Fruit fly (Drosophila melanogaster) whole organism, embryonic: ENCODE results near the gene CG13603.

Source experiments
- Bdp1 ChIP-seq: fragments of 200-800 bp; sonication (Bioruptor generic); optimal IDR thresholded peaks from 3 replicates; lab custom pipeline; 2016; ENCODE audit warnings: missing biosample characterization, missing genetic modification characterization
- Blimp-1 ChIP-seq: fragments of 200-800 bp; sonication (Bioruptor generic); optimal IDR thresholded peaks from 3 replicates; lab custom pipeline; 2018; ENCODE audit warnings: missing biosample characterization, missing genetic modification characterization, mild to moderate bottlenecking, moderate library complexity, missing genetic modification reagents
- CG10431 ChIP-seq: fragments of 200-800 bp; sonication (Bioruptor generic); optimal IDR thresholded peaks from 3 replicates; lab custom pipeline; 2018; ENCODE audit warnings: missing biosample characterization, mild to moderate bottlenecking, missing genetic modification characterization
- CG10543 ChIP-seq: fragments of 200-800 bp; sonication (Bioruptor generic); optimal IDR thresholded peaks from 3 replicates; lab custom pipeline; 2017; ENCODE audit warnings: missing biosample characterization, mild to moderate bottlenecking, missing genetic modification characterization, moderate library complexity
- CG11085 ChIP-seq: fragments of 200-800 bp; sonication (Bioruptor generic); IDR thresholded peaks from 2 replicates; pipeline ENCODE4 v1.3.6; 2022; ENCODE audit warnings: missing biosample characterization, missing genetic modification characterization
- CG11723 ChIP-seq: fragments of 200-800 bp; sonication (Bioruptor generic); optimal IDR thresholded peaks from 2 replicates; lab custom pipeline; 2017; ENCODE audit warnings: missing biosample characterization, mild to moderate bottlenecking, missing genetic modification characterization
- CG12104 ChIP-seq: fragments of 200-800 bp; sonication (Bioruptor generic); optimal IDR thresholded peaks from 3 replicates; lab custom pipeline; 2016; ENCODE audit warnings: missing biosample characterization, missing genetic modification characterization
- CG14441 ChIP-seq: fragments of 200-800 bp; sonication (Bioruptor generic); IDR thresholded peaks from 2 replicates; pipeline ENCODE4 v1.3.6; 2022; ENCODE audit warnings: missing biosample characterization, missing genetic modification characterization
- CG15269 ChIP-seq: fragments of 200-800 bp; sonication (Bioruptor generic); optimal IDR thresholded peaks from 2 replicates; lab custom pipeline; 2018; ENCODE audit warnings: missing biosample characterization, mild to moderate bottlenecking, missing genetic modification characterization, moderate library complexity
- CG1529 ChIP-seq: fragments of 200-800 bp; sonication (Bioruptor generic); optimal IDR thresholded peaks from 3 replicates; lab custom pipeline; 2018; ENCODE audit warnings: missing biosample characterization, missing genetic modification characterization
- CG17612 ChIP-seq: fragments of 200-800 bp; sonication (Bioruptor generic); IDR thresholded peaks from 2 replicates; pipeline ENCODE4 v1.3.6; 2022; ENCODE audit warnings: missing biosample characterization, missing genetic modification characterization
- CG18599 ChIP-seq: fragments of 200-800 bp; sonication (Bioruptor generic); optimal IDR thresholded peaks from 3 replicates; lab custom pipeline; 2017; ENCODE audit warnings: missing biosample characterization, missing genetic modification characterization, mild to moderate bottlenecking, moderate library complexity, missing genetic modification reagents
- CG2712 ChIP-seq: fragments of 200-800 bp; optimal IDR thresholded peaks from 3 replicates; lab custom pipeline; 2019; ENCODE audit warnings: missing biosample characterization, mild to moderate bottlenecking, missing genetic modification characterization, moderate library complexity
- CG32772 ChIP-seq: fragments of 200-800 bp; sonication (Bioruptor generic); IDR thresholded peaks from 2 replicates; pipeline ENCODE4 v1.3.6; 2022; ENCODE audit warnings: missing biosample characterization, missing genetic modification characterization
- CG7839 ChIP-seq: fragments of 200-800 bp; sonication (Bioruptor generic); optimal IDR thresholded peaks from 3 replicates; lab custom pipeline; 2018; ENCODE audit warnings: missing biosample characterization, mild to moderate bottlenecking, missing genetic modification characterization, moderate library complexity
- CG8089 ChIP-seq: fragments of 200-800 bp; sonication (Bioruptor generic); optimal IDR thresholded peaks from 3 replicates; lab custom pipeline; 2016; ENCODE audit warnings: missing biosample characterization, missing genetic modification characterization
- CG8924 ChIP-seq: fragments of 200-800 bp; optimal IDR thresholded peaks from 3 replicates; lab custom pipeline; 2019; ENCODE audit warnings: missing biosample characterization, mild to moderate bottlenecking, missing genetic modification characterization, moderate library complexity
- CTCF ChIP-seq: fragments of 200-800 bp; sonication (Bioruptor generic); optimal IDR thresholded peaks from 2 replicates; lab custom pipeline; 2017; ENCODE audit warnings: missing biosample characterization, mild to moderate bottlenecking, missing genetic modification characterization, moderate library complexity
- Dek ChIP-seq: fragments of 200-800 bp; sonication (Bioruptor generic); optimal IDR thresholded peaks from 3 replicates; lab custom pipeline; 2019; ENCODE audit warnings: missing biosample characterization, mild to moderate bottlenecking, missing genetic modification characterization, moderate library complexity
- Drgx ChIP-seq: fragments of 200-800 bp; sonication (Bioruptor generic); IDR thresholded peaks from 2 replicates; pipeline ENCODE4 v1.3.6; 2022; ENCODE audit warnings: missing biosample characterization, missing genetic modification characterization
- Fer1 ChIP-seq: fragments of 200-800 bp; sonication (Bioruptor generic); optimal IDR thresholded peaks from 2 replicates; lab custom pipeline; 2017; ENCODE audit warnings: missing biosample characterization, mild to moderate bottlenecking, missing genetic modification characterization
- Gsc ChIP-seq: fragments of 200-800 bp; sonication (Bioruptor generic); IDR thresholded peaks from 2 replicates; pipeline ENCODE4 v1.3.6; 2022; ENCODE audit warnings: missing biosample characterization, missing genetic modification characterization
- Hr78 ChIP-seq, 2 experiments: fragments of 200-800 bp in 1 of 2; fragments of >200 bp in 1 of 2; sonication (Bioruptor generic) in 1 of 2; optimal IDR thresholded peaks; 2 replicates each; lab custom pipeline; 2017 to 2019; ENCODE audit warnings: missing biosample characterization in 2 of 2, missing genetic modification characterization in 2 of 2, mild to moderate bottlenecking in 1 of 2, moderate library complexity in 1 of 2
- MTF-1 ChIP-seq: fragments of 200-800 bp; sonication (Bioruptor generic); optimal IDR thresholded peaks from 2 replicates; lab custom pipeline; 2018; ENCODE audit warnings: missing biosample characterization, mild to moderate bottlenecking, missing genetic modification characterization, borderline replicate concordance
- Meics ChIP-seq: fragments of 200-800 bp; sonication (Bioruptor generic); optimal IDR thresholded peaks from 2 replicates; lab custom pipeline; 2017; ENCODE audit warnings: missing biosample characterization, mild to moderate bottlenecking, missing genetic modification characterization
- Nf-YB ChIP-seq: fragments of 200-800 bp; sonication (Bioruptor generic); optimal IDR thresholded peaks from 3 replicates; lab custom pipeline; 2019; ENCODE audit warnings: missing biosample characterization, mild to moderate bottlenecking, missing genetic modification characterization, moderate library complexity
- Sox100B ChIP-seq: fragments of 200-800 bp; sonication (Bioruptor generic); optimal IDR thresholded peaks from 3 replicates; lab custom pipeline; 2018; ENCODE audit warnings: missing biosample characterization, mild to moderate bottlenecking, missing genetic modification characterization
- ase ChIP-seq: fragments of 200-800 bp; sonication (Bioruptor generic); IDR thresholded peaks from 3 replicates; pipeline ENCODE4 v1.3.6; 2022; ENCODE audit warnings: missing biosample characterization, missing genetic modification characterization
- br ChIP-seq: fragments of >200 bp; optimal IDR thresholded peaks from 2 replicates; lab custom pipeline; 2017
- dpn ChIP-seq, 2 experiments: fragments of 200-800 bp; sonication (Bioruptor generic); optimal IDR thresholded peaks; 3 replicates each; lab custom pipeline; 2016; ENCODE audit warnings: missing biosample characterization in 2 of 2, missing genetic modification characterization in 2 of 2
- dysf ChIP-seq: fragments of 200-800 bp; sonication (Bioruptor generic); IDR thresholded peaks from 3 replicates; pipeline ENCODE4 v1.3.6; 2022; ENCODE audit warnings: missing biosample characterization, missing genetic modification characterization
- esg ChIP-seq: fragments of 200-800 bp; sonication (Bioruptor generic); conservative IDR thresholded peaks from 2 replicates; pipeline ENCODE4 v1.3.6; 2022; ENCODE audit warnings: missing biosample characterization, missing genetic modification characterization
- fd96Cb ChIP-seq: fragments of 200-800 bp; sonication (Bioruptor generic); optimal IDR thresholded peaks from 2 replicates; lab custom pipeline; 2018; ENCODE audit warnings: missing biosample characterization, mild to moderate bottlenecking, missing genetic modification characterization, moderate library complexity
- fu2 ChIP-seq: fragments of 200-800 bp; sonication (Bioruptor generic); optimal IDR thresholded peaks from 2 replicates; lab custom pipeline; 2016; ENCODE audit warnings: missing biosample characterization, missing genetic modification characterization
- gcm2 ChIP-seq: fragments of 200-800 bp; sonication (Bioruptor generic); optimal IDR thresholded peaks from 2 replicates; lab custom pipeline; 2016; ENCODE audit warnings: missing biosample characterization, missing genetic modification characterization
- gsb-n ChIP-seq: fragments of 200-800 bp; sonication (Bioruptor generic); optimal IDR thresholded peaks from 3 replicates; lab custom pipeline; 2018; ENCODE audit warnings: missing biosample characterization, mild to moderate bottlenecking, missing genetic modification characterization
- insv ChIP-seq, 2 experiments: fragments of 200-800 bp; sonication (Bioruptor generic); optimal IDR thresholded peaks; 3 replicates each; lab custom pipeline; 2016 to 2018; ENCODE audit warnings: missing biosample characterization in 2 of 2, missing genetic modification characterization in 2 of 2
- kay ChIP-seq: fragments of 200-800 bp; sonication (Bioruptor generic); optimal IDR thresholded peaks from 2 replicates; lab custom pipeline; 2016; ENCODE audit warnings: missing biosample characterization, missing genetic modification characterization
- knrl ChIP-seq: fragments of 200-800 bp; sonication (Bioruptor generic); IDR thresholded peaks from 3 replicates; pipeline ENCODE4 v1.3.6; 2022; ENCODE audit warnings: missing biosample characterization, missing genetic modification characterization; ENCODE audit not compliant: partially characterized antibody
- lab ChIP-seq: fragments of 200-800 bp; sonication (Bioruptor generic); optimal IDR thresholded peaks from 3 replicates; lab custom pipeline; 2017; ENCODE audit warnings: missing biosample characterization, missing genetic modification characterization, mild to moderate bottlenecking, moderate library complexity, missing genetic modification reagents
- lilli ChIP-seq: fragments of 200-800 bp; sonication (Bioruptor generic); optimal IDR thresholded peaks from 3 replicates; lab custom pipeline; 2016; ENCODE audit warnings: missing biosample characterization, missing genetic modification characterization
- mld ChIP-seq: fragments of 200-800 bp; sonication (Bioruptor generic); IDR thresholded peaks from 3 replicates; pipeline ENCODE4 v1.3.6; 2022; ENCODE audit warnings: missing biosample characterization, missing genetic modification characterization; ENCODE audit not compliant: partially characterized antibody
- nerfin-1 ChIP-seq: fragments of 200-800 bp; sonication (Bioruptor generic); optimal IDR thresholded peaks from 3 replicates; lab custom pipeline; 2019; ENCODE audit warnings: missing biosample characterization, mild to moderate bottlenecking, missing genetic modification characterization, moderate library complexity
- phol ChIP-seq: fragments of 200-800 bp; sonication (Bioruptor generic); optimal IDR thresholded peaks from 3 replicates; lab custom pipeline; 2018; ENCODE audit warnings: missing biosample characterization, mild to moderate bottlenecking, missing genetic modification characterization, moderate library complexity
- prd ChIP-seq, 3 experiments: fragments of >200 bp in 2 of 3; fragments of 200-800 bp in 1 of 3; sonication (Bioruptor generic) in 1 of 3; optimal IDR thresholded peaks in 2 of 3; IDR thresholded peaks in 1 of 3; 2 replicates in 2 of 3; 3 replicates in 1 of 3; pipeline versions ENCODE4 v1.3.6 to Lab custom; 2017 to 2022; ENCODE audit warnings: missing biosample characterization in 1 of 3, missing genetic modification characterization in 1 of 3
- run ChIP-seq: fragments of 200-800 bp; sonication (Bioruptor generic); optimal IDR thresholded peaks from 3 replicates; lab custom pipeline; 2018; ENCODE audit warnings: missing biosample characterization, mild to moderate bottlenecking, missing genetic modification characterization
- sug ChIP-seq: fragments of 200-800 bp; optimal IDR thresholded peaks from 2 replicates; lab custom pipeline; 2019; ENCODE audit warnings: missing biosample characterization, mild to moderate bottlenecking, missing genetic modification characterization, moderate library complexity
- unpg ChIP-seq: fragments of 200-800 bp; sonication (Bioruptor generic); optimal IDR thresholded peaks from 3 replicates; lab custom pipeline; 2018; ENCODE audit warnings: missing biosample characterization, mild to moderate bottlenecking, missing genetic modification characterization, moderate library complexity
- usp ChIP-seq: fragments of >200 bp; optimal IDR thresholded peaks from 2 replicates; lab custom pipeline; 2017; ENCODE audit warnings: missing biosample characterization, missing genetic modification characterization
- z ChIP-seq: fragments of 200-800 bp; sonication (Bioruptor generic); IDR thresholded peaks from 3 replicates; pipeline ENCODE4 v1.3.6; 2022; ENCODE audit warnings: missing biosample characterization, missing genetic modification characterization

CG13603 gene

dm6 chr3R:23969449-23969848 lies 16.9 kb downstream of the CG13603 start (continued):
- TF ChIP-seq CG17612 (GFP tag; lab: Robert Waterston, UW) (no peak), gsb-n (tag; lab: Kevin White, UChicago) (peak; percentile 34), gcm2 (GFP tag; lab: Kevin White, UChicago) (no peak), ase (GFP tag; lab: Robert Waterston, UW) (peak; percentile 58; the same call in 1 of the 3 replicates), z (GFP tag; lab: Robert Waterston, UW) (no peak), Sox100B (GFP tag; lab: Kevin White, UChicago) (peak; percentile 55), CG7839 (tag; lab: Kevin White, UChicago) (peak; percentile 67), Bdp1 (GFP tag; lab: Kevin White, UChicago) (no peak), Nf-YB (GFP tag; lab: Kevin White, UChicago) (no peak), CG32772 (0 out of 2 replicates have a peak, but pooled peaks have one; percentile 16), usp (GFP tag; lab: Kevin White, UChicago) (no peak), CG8089 (no peak), Fer1 (GFP tag; lab: Kevin White, UChicago) (peak; percentile 63), CG12104 (GFP tag; lab: Kevin White, UChicago) (peak; percentile 17), unpg (GFP tag; lab: Kevin White, UChicago) (peak; percentile 61), prd (optimal IDR thresholded peaks at IDR 0.05; lab: Kevin White, UChicago) (no peak), prd (GFP tag; IDR thresholded peaks at IDR 0.05; lab: Robert Waterston, UW) (peak; percentile 67), CG8924 (tag; lab: Kevin White, UChicago) (peak; percentile 54), lilli (GFP tag; lab: Kevin White, UChicago) (no peak), CG10543 (peak; percentile 79), MTF-1 (GFP tag; lab: Kevin White, UChicago) (no peak), CG10431 (GFP tag; lab: Kevin White, UChicago) (no peak), CG2712 (tag; lab: Kevin White, UChicago) (peak; percentile 62), dpn (GFP tag; optimal IDR thresholded peaks at IDR 0.05; lab: Kevin White, UChicago) (peak in 1 of 2 experiments; percentile 16), Drgx (0 out of 2 replicates have a peak, but pooled peaks have one; percentile 11), mld (GFP tag; lab: Robert Waterston, UW) (no peak), sug (tag; lab: Kevin White, UChicago) (peak; percentile 51), CG11085 (no peak), CG11723 (no peak), CG18599 (GFP tag; lab: Kevin White, UChicago) (peak; percentile 71), Dek (tag; lab: Kevin White, UChicago) (peak; percentile 29), fd96Cb (tag; lab: Kevin White, UChicago) (peak; percentile 33), fu2 (GFP tag; lab: Kevin White, UChicago) (no peak), run (tag; lab: Kevin White, UChicago) (peak; percentile 21), knrl (GFP tag; lab: Robert Waterston, UW) (no peak), br (lab: Kevin White, UChicago) (no peak), CG15269 (tag; lab: Kevin White, UChicago) (peak; percentile 75), CG1529 (GFP tag; lab: Kevin White, UChicago) (no peak), insv (GFP tag; optimal IDR thresholded peaks at IDR 0.05; lab: Kevin White, UChicago) (no peak), lab (GFP tag; lab: Kevin White, UChicago) (peak; percentile 65), esg (GFP tag; lab: Robert Waterston, UW) (peak; percentile 31; the same call in 1 of the 2 replicates), Blimp-1 (GFP tag; lab: Kevin White, UChicago) (peak; percentile 55), CTCF (GFP tag; lab: Kevin White, UChicago) (no peak), kay (no peak), CG14441 (GFP tag; lab: Robert Waterston, UW) (peak; percentile 72), Hr78 (GFP tag; optimal IDR thresholded peaks at IDR 0.05; lab: Kevin White, UChicago) (peak in 1 of 2 experiments; percentile 35), Meics (peak; percentile 41), dysf (GFP tag; lab: Robert Waterston, UW) (peak; percentile 76), nerfin-1 (tag; lab: Kevin White, UChicago) (peak; percentile 33), Gsc (no peak), phol (peak; percentile 55)
